Worm (Caenorhabditis elegans): ENCODE results near the gene F59E11.6.
A peak's percentile ranks its signal among the peaks of the same experiment; 100 is the strongest.

Gene F59E11.6

DNA sequence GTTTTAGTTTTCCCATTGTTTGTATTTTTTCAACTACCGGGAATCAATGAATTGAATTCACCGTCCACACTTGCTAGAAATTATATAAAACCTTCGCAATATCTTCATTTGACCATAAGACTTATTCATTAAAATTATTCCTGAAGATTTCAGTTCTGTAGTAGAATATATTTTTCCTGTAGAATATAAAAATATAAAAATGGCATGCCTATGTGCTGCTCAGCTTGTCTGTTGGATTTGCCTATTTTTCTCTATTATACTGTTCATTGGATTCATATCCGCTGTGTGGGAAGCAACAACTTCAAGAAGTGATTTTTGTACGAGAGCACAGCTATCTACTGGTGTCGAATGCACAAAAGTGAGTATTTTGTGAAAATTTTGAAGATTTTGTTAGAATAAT lies at the start of gene F59E11.6:
F59E11.6 (plus strand) TSS at position 111 of the 400 bp plus-strand sequence.
- no peak for TF ChIP-seq nhr-129 (tag; optimal IDR thresholded peaks at IDR 0.05)
- no peak for TF ChIP-seq egl-27 (tag; optimal IDR thresholded peaks at IDR 0.05)
- no peak for TF ChIP-seq mab-5 (tag; optimal IDR thresholded peaks at IDR 0.05)
- TF ChIP-seq nhr-23 (tag; optimal IDR thresholded peaks at IDR 0.05), result no peak
- no peak for TF ChIP-seq nhr-12 (tag; optimal IDR thresholded peaks at IDR 0.05)

DNA sequence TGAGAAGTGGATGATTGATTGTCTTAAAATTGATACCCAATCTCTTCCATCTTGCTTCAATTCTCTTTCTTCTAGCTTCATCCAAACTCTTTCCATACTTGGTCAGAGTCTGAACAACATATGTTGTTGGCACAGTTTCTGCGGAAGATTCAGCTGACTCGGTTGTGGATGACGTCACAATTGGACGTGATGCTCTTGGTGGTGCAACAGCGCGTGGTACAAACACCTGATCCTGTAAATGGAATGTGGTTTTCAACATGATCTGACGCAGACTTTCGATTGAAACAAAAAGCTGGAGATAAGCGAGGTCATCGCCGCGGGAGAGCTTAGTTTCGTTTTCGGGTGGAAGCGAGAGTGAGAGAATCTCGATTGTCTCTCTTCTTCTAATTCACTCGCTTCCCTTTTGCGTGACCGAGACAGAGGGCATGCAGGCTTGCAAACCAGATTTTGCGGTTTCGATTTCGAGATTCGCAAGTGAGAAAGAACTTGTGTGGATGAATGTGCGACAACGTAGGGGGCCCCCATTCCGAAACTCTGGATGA lies 49.1 kb upstream of the F59E11.6 start:
- no peak for TF ChIP-seq ztf-11 (tag; optimal IDR thresholded peaks at IDR 0.05)
- TF ChIP-seq lin-39 (tag; optimal IDR thresholded peaks at IDR 0.05), result no peak
- TF ChIP-seq peb-1 (tag; optimal IDR thresholded peaks at IDR 0.05), result no peak
- TF ChIP-seq unc-55 (GFP tag; optimal IDR thresholded peaks at IDR 0.05), result no peak
- TF ChIP-seq blmp-1 (tag; optimal IDR thresholded peaks at IDR 0.05; ENCODE audit: insufficient read depth), result peak; percentile 70
- TF ChIP-seq nhr-129 (tag; optimal IDR thresholded peaks at IDR 0.05), result no peak
- no peak for TF ChIP-seq ceh-82 (tag; optimal IDR thresholded peaks at IDR 0.05)
- no peak for TF ChIP-seq zag-1 (tag; optimal IDR thresholded peaks at IDR 0.05)

DNA sequence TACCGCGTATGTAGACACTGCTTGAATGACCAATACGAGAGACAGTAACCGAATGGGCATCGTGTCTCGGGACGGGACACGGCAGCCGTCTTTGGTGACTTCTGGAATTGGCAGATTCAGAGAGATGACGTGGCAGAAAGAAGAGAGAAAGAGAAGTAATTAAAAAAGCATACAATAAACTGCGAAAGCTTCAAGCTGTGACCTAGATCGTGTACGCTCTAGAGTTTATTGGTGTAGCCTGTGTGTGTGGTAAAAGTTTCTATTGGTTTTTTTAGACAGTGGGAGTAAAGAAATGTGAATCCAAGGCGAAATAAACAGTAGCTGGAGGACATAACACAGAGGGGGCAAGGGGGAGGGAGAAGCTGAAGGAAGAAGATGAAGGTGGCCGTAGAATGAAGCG lies 47.6 kb upstream of the F59E11.6 start, which contains the start of gene T19A5.3:
T19A5.3 (minus strand) TSS at position 101 of the 400 bp plus-strand sequence.
- TF ChIP-seq ztf-4 (tag; optimal IDR thresholded peaks at IDR 0.05) (no peak), ama-1 (optimal IDR thresholded peaks at IDR 0.05) (no peak), nhr-237 (tag; optimal IDR thresholded peaks at IDR 0.05) (no peak), lin-11 (tag; optimal IDR thresholded peaks at IDR 0.05) (no peak), sma-3 (GFP tag; optimal IDR thresholded peaks at IDR 0.05) (no peak), lin-13 (GFP tag; optimal IDR thresholded peaks at IDR 0.05) (no peak), peb-1 (tag; optimal IDR thresholded peaks at IDR 0.05) (no peak), unc-39 (tag; optimal IDR thresholded peaks at IDR 0.05) (no peak), nhr-11 (tag; optimal IDR thresholded peaks at IDR 0.05) (no peak), mab-5 (tag; optimal IDR thresholded peaks at IDR 0.05) (no peak)

DNA sequence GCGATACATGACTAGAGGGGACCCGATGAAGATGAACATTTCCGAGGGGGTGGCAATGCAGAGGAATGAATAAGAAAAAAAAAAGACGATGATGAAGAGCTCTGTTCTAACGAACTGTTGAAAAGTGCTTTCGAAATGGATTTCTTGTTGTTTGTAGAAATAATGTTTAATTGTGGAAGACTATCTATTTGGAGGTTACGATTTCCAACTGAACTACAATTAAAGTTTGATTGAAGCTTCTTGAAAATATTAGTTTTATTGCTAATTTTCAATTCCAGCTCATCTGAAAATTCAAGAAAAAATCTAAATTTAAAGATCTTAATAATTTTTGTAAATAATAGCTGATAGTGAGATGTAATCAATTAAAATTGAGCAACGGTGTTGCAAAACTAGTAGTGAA lies 47.1 kb upstream of the F59E11.6 start:
- TF ChIP-seq C34F6.9 (tag; optimal IDR thresholded peaks at IDR 0.05) (no peak), F13H6.1 (tag; optimal IDR thresholded peaks at IDR 0.05) (no peak), ceh-16 (tag; optimal IDR thresholded peaks at IDR 0.05) (no peak), mab-5 (tag; optimal IDR thresholded peaks at IDR 0.05) (no peak), sem-4 (tag; optimal IDR thresholded peaks at IDR 0.05) (no peak), crh-2 (tag; optimal IDR thresholded peaks at IDR 0.05) (no peak), ZK546.5 (tag; optimal IDR thresholded peaks at IDR 0.05) (no peak), ceh-82 (tag; optimal IDR thresholded peaks at IDR 0.05) (no peak), aly-2 (tag; optimal IDR thresholded peaks at IDR 0.05) (no peak), blmp-1 (tag; optimal IDR thresholded peaks at IDR 0.05; ENCODE audit: insufficient read depth) (no peak), dmd-4 (tag; optimal IDR thresholded peaks at IDR 0.05) (no peak), ztf-1 (GFP tag; conservative IDR thresholded peaks at IDR 0.05) (no peak)

DNA sequence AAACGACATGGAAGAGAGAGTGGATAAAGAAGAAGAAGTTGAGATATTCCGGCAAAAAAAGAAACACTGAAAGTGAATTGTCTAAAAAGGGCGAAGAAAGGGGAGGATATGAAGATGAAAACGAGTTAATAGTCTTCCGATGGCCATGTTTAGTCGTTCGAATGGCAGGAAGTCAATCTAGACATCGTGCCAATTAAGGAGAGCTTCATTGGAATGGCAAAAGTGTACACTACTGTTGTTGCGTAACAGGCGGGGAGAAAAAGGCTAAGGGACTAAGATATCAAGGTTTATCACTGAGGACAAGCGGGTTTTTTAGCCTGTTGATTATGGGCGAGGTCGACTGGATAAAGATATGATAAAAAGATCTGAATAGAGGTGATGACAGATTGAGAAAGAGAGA lies 45.4 kb upstream of the F59E11.6 start:
- TF ChIP-seq nhr-21 (tag; optimal IDR thresholded peaks at IDR 0.05), result no peak
- TF ChIP-seq snpc-4 (tag; optimal IDR thresholded peaks at IDR 0.05), result no peak
- TF ChIP-seq lin-13 (GFP tag; optimal IDR thresholded peaks at IDR 0.05), result no peak
- no peak for TF ChIP-seq ztf-11 (tag; optimal IDR thresholded peaks at IDR 0.05)
- no peak for TF ChIP-seq nhr-6 (tag; optimal IDR thresholded peaks at IDR 0.05)
- TF ChIP-seq nhr-25 (tag; optimal IDR thresholded peaks at IDR 0.05), result no peak
- TF ChIP-seq elt-1 (tag; optimal IDR thresholded peaks at IDR 0.05), result no peak
- no peak for TF ChIP-seq ceh-16 (tag; optimal IDR thresholded peaks at IDR 0.05)
- no peak for TF ChIP-seq skn-1 (tag; optimal IDR thresholded peaks at IDR 0.05)
- TF ChIP-seq ztf-1 (GFP tag; conservative IDR thresholded peaks at IDR 0.05), result no peak
- TF ChIP-seq mdl-1 (tag; optimal IDR thresholded peaks at IDR 0.05), result no peak
- no peak for TF ChIP-seq alr-1 (tag; optimal IDR thresholded peaks at IDR 0.05)
- no peak for TF ChIP-seq lin-39 (tag; optimal IDR thresholded peaks at IDR 0.05)
- TF ChIP-seq unc-55 (GFP tag; optimal IDR thresholded peaks at IDR 0.05), result no peak
- no peak for TF ChIP-seq unc-62 (GFP tag; optimal IDR thresholded peaks at IDR 0.05)
